Worm (Caenorhabditis elegans): ENCODE measurements around the gene F08H9.2.

DNA sequence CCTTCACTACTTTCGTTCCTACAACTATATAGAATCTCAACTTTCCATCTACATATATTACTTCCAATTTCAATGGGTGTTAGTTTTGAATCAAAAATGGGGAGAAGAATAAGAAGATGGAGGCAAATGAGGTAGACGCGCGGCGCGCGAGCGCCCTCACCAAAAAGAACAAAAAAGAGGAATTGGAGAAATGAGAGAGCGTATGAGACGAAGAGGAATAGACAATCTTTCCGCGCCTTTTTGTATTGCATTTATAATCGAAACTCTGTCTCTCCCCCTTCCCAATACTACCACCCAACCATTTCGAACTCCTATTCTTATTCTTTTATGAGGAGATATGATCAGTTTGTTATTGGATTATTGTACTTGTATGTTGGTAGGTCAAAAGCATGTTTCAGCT is 40.1 kb downstream of the F08H9.2 start:
- TF ChIP-seq nhr-11 (tag; optimal IDR thresholded peaks at IDR 0.05) (no peak), mep-1 (tag; optimal IDR thresholded peaks at IDR 0.05) (peak; percentile 0), unc-30 (tag; optimal IDR thresholded peaks at IDR 0.05) (no peak), xbp-1 (tag; optimal IDR thresholded peaks at IDR 0.05) (no peak), ama-1 (optimal IDR thresholded peaks at IDR 0.05) (no peak), lin-35 (GFP tag; optimal IDR thresholded peaks at IDR 0.05) (no peak), F16B12.6 (tag; optimal IDR thresholded peaks at IDR 0.05) (no peak), tbx-2 (tag; optimal IDR thresholded peaks at IDR 0.05) (no peak), ceh-82 (tag; optimal IDR thresholded peaks at IDR 0.05) (no peak), efl-1 (optimal IDR thresholded peaks at IDR 0.05) (no peak), efl-1 (GFP tag; optimal IDR thresholded peaks at IDR 0.05 in 1 of 2) (no peak)

All from whole organism, L1 larva.